Fruit fly (Drosophila melanogaster) whole organism, embryonic: Measurements from ENCODE around the gene hook.

ENCODE experiments used
- Blimp-1 ChIP-seq: fragments of 200-800 bp; sonication (Bioruptor generic); optimal IDR thresholded peaks from 3 replicates; lab custom pipeline; 2018; ENCODE audit warnings: missing biosample characterization, missing genetic modification characterization, mild to moderate bottlenecking, moderate library complexity, missing genetic modification reagents
- CG10147 ChIP-seq: fragments of 200-800 bp; sonication (Bioruptor generic); optimal IDR thresholded peaks from 2 replicates; lab custom pipeline; 2019; ENCODE audit warnings: missing biosample characterization, mild to moderate bottlenecking, missing genetic modification characterization, moderate library complexity
- CG11723 ChIP-seq: fragments of 200-800 bp; sonication (Bioruptor generic); optimal IDR thresholded peaks from 2 replicates; lab custom pipeline; 2017; ENCODE audit warnings: missing biosample characterization, mild to moderate bottlenecking, missing genetic modification characterization
- CG12942 ChIP-seq: fragments of 200-800 bp; sonication (Bioruptor generic); optimal IDR thresholded peaks from 3 replicates; lab custom pipeline; 2016; ENCODE audit warnings: missing biosample characterization, missing genetic modification characterization
- CG15479 ChIP-seq: fragments of 200-800 bp; sonication (Bioruptor generic); optimal IDR thresholded peaks from 3 replicates; lab custom pipeline; 2019; ENCODE audit warnings: missing biosample characterization, mild to moderate bottlenecking, missing genetic modification characterization, moderate library complexity
- CG17829 ChIP-seq: fragments of 200-800 bp; optimal IDR thresholded peaks from 2 replicates; lab custom pipeline; 2019; ENCODE audit warnings: missing biosample characterization, mild to moderate bottlenecking, missing genetic modification characterization, moderate library complexity
- CG1832 ChIP-seq: fragments of 200-800 bp; sonication (Bioruptor generic); optimal IDR thresholded peaks from 2 replicates; lab custom pipeline; 2017; ENCODE audit warnings: missing biosample characterization, mild to moderate bottlenecking, missing genetic modification characterization, inconsistent platforms
- CG30403 ChIP-seq: fragments of 200-800 bp; sonication (Bioruptor generic); optimal IDR thresholded peaks from 3 replicates; lab custom pipeline; 2016; ENCODE audit warnings: missing biosample characterization, missing genetic modification characterization
- CG4360 ChIP-seq: fragments of 200-800 bp; sonication (Bioruptor generic); IDR thresholded peaks from 2 replicates; pipeline ENCODE4 v1.3.6; 2022; ENCODE audit warnings: missing biosample characterization, missing genetic modification characterization
- CG43689 ChIP-seq: fragments of 200-800 bp; sonication (Bioruptor generic); IDR thresholded peaks from 2 replicates; pipeline ENCODE4 v1.3.6; 2022; ENCODE audit warnings: missing biosample characterization, missing genetic modification characterization
- CG8089 ChIP-seq: fragments of 200-800 bp; sonication (Bioruptor generic); optimal IDR thresholded peaks from 3 replicates; lab custom pipeline; 2016; ENCODE audit warnings: missing biosample characterization, missing genetic modification characterization
- CG8281 ChIP-seq: fragments of 200-800 bp; sonication (Bioruptor generic); optimal IDR thresholded peaks from 2 replicates; lab custom pipeline; 2018; ENCODE audit warnings: missing biosample characterization, mild to moderate bottlenecking, missing genetic modification characterization, moderate library complexity
- CG8359 ChIP-seq: fragments of 200-800 bp; sonication (Bioruptor generic); optimal IDR thresholded peaks from 2 replicates; lab custom pipeline; 2017; ENCODE audit warnings: missing biosample characterization, mild to moderate bottlenecking, missing genetic modification characterization, borderline replicate concordance
- CG9876 ChIP-seq: fragments of 200-800 bp; sonication (Bioruptor generic); optimal IDR thresholded peaks from 2 replicates; lab custom pipeline; 2016; ENCODE audit warnings: missing biosample characterization, missing genetic modification characterization
- CG9932 ChIP-seq: fragments of 200-800 bp; sonication (Bioruptor generic); IDR thresholded peaks from 2 replicates; pipeline ENCODE4 v1.3.6; 2022; ENCODE audit warnings: missing biosample characterization, missing genetic modification characterization
- CkIIα-i1 ChIP-seq: fragments of 200-800 bp; sonication (Bioruptor generic); IDR thresholded peaks from 2 replicates; pipeline ENCODE4 v1.3.6; 2022; ENCODE audit warnings: missing biosample characterization, missing genetic modification characterization
- Dref ChIP-seq: fragments of 200-800 bp; sonication (Bioruptor generic); IDR thresholded peaks from 2 replicates; pipeline ENCODE4 v1.3.6; 2022; ENCODE audit warnings: missing biosample characterization, missing genetic modification characterization
- Drgx ChIP-seq: fragments of 200-800 bp; sonication (Bioruptor generic); IDR thresholded peaks from 2 replicates; pipeline ENCODE4 v1.3.6; 2022; ENCODE audit warnings: missing biosample characterization, missing genetic modification characterization
- Fer1 ChIP-seq: fragments of 200-800 bp; sonication (Bioruptor generic); optimal IDR thresholded peaks from 2 replicates; lab custom pipeline; 2017; ENCODE audit warnings: missing biosample characterization, mild to moderate bottlenecking, missing genetic modification characterization
- HLH54F ChIP-seq: fragments of 200-800 bp; sonication (Bioruptor generic); optimal IDR thresholded peaks from 3 replicates; lab custom pipeline; 2016; ENCODE audit warnings: missing biosample characterization, missing genetic modification characterization
- Hand ChIP-seq: fragments of 200-800 bp; sonication (Bioruptor generic); optimal IDR thresholded peaks from 2 replicates; lab custom pipeline; 2017; ENCODE audit warnings: mild to moderate bottlenecking, missing biosample characterization, missing genetic modification reagents, missing genetic modification characterization
- Hmr ChIP-seq: fragments of 200-800 bp; sonication (Bioruptor generic); optimal IDR thresholded peaks from 3 replicates; lab custom pipeline; 2017; ENCODE audit warnings: mild to moderate bottlenecking, missing biosample characterization, missing genetic modification reagents, missing genetic modification characterization
- Jarid2 ChIP-seq: fragments of 200-800 bp; sonication (Bioruptor generic); optimal IDR thresholded peaks from 3 replicates; lab custom pipeline; 2017; ENCODE audit warnings: mild to moderate bottlenecking, missing biosample characterization, missing genetic modification reagents, missing genetic modification characterization
- Max ChIP-seq: fragments of 200-800 bp; sonication (Bioruptor generic); optimal IDR thresholded peaks from 2 replicates; lab custom pipeline; 2016; ENCODE audit warnings: missing biosample characterization, mild to moderate bottlenecking, missing genetic modification characterization
- Nf-YC ChIP-seq: fragments of 200-800 bp; optimal IDR thresholded peaks from 3 replicates; lab custom pipeline; 2019; ENCODE audit warnings: missing biosample characterization, mild to moderate bottlenecking, missing genetic modification characterization, moderate library complexity
- NfI ChIP-seq: fragments of 200-800 bp; sonication (Bioruptor generic); optimal IDR thresholded peaks from 3 replicates; lab custom pipeline; 2018; ENCODE audit warnings: missing biosample characterization, mild to moderate bottlenecking, missing genetic modification characterization, moderate library complexity
- Ravus ChIP-seq: fragments of 200-800 bp; sonication (Bioruptor generic); IDR thresholded peaks from 2 replicates; pipeline ENCODE4 v1.3.6; 2022; ENCODE audit warnings: missing biosample characterization, missing genetic modification characterization
- Rx ChIP-seq: fragments of 200-800 bp; sonication (Bioruptor generic); IDR thresholded peaks from 2 replicates; pipeline ENCODE4 v1.3.6; 2022; ENCODE audit warnings: missing biosample characterization, missing genetic modification characterization
- Spps ChIP-seq: fragments of 200-800 bp; sonication (Bioruptor generic); optimal IDR thresholded peaks from 2 replicates; lab custom pipeline; 2018; ENCODE audit warnings: missing biosample characterization, mild to moderate bottlenecking, missing genetic modification characterization
- TFAM ChIP-seq: fragments of 200-800 bp; sonication (Bioruptor generic); optimal IDR thresholded peaks from 2 replicates; lab custom pipeline; 2017; ENCODE audit warnings: missing biosample characterization, missing genetic modification characterization, inconsistent platforms
- Trl ChIP-seq, 3 experiments: fragments of >200 bp in 2 of 3; fragments of 200-800 bp in 1 of 3; sonication (Bioruptor generic) in 1 of 3; optimal IDR thresholded peaks; 2 replicates in 1 of 3; 3 replicates in 2 of 3; lab custom pipeline; 2016 to 2017; ENCODE audit warnings: missing biosample characterization in 1 of 3, missing genetic modification characterization in 1 of 3
- aop ChIP-seq: fragments of 200-800 bp; sonication (Bioruptor generic); IDR thresholded peaks from 2 replicates; pipeline ENCODE4 v1.3.6; 2022; ENCODE audit warnings: missing biosample characterization, missing genetic modification characterization
- bab2 ChIP-seq: fragments of 200-800 bp; sonication (Bioruptor generic); optimal IDR thresholded peaks from 2 replicates; lab custom pipeline; 2016; ENCODE audit warnings: missing biosample characterization, missing genetic modification characterization
- chif ChIP-seq, 2 experiments: fragments of 200-800 bp; sonication (Bioruptor generic); optimal IDR thresholded peaks; 3 replicates each; lab custom pipeline; 2016; ENCODE audit warnings: missing biosample characterization in 2 of 2, missing genetic modification characterization in 2 of 2
- corto ChIP-seq: fragments of 200-800 bp; sonication (Bioruptor generic); optimal IDR thresholded peaks from 2 replicates; lab custom pipeline; 2016; ENCODE audit warnings: missing biosample characterization, mild to moderate bottlenecking, missing genetic modification characterization, moderate library complexity
- cwo ChIP-seq: fragments of 200-800 bp; sonication (Bioruptor generic); optimal IDR thresholded peaks from 3 replicates; lab custom pipeline; 2017; ENCODE audit warnings: missing biosample characterization, missing genetic modification characterization, mild to moderate bottlenecking, moderate library complexity, missing genetic modification reagents
- ems ChIP-seq: fragments of 200-800 bp; sonication (Bioruptor generic); optimal IDR thresholded peaks from 3 replicates; lab custom pipeline; 2016; ENCODE audit warnings: missing biosample characterization, missing genetic modification characterization
- gcm ChIP-seq: fragments of 200-800 bp; sonication (Bioruptor generic); optimal IDR thresholded peaks from 2 replicates; lab custom pipeline; 2019; ENCODE audit warnings: missing biosample characterization, mild to moderate bottlenecking, missing genetic modification characterization, moderate library complexity
- grn ChIP-seq: fragments of 200-800 bp; sonication (Bioruptor generic); optimal IDR thresholded peaks from 3 replicates; lab custom pipeline; 2017; ENCODE audit warnings: missing biosample characterization, missing genetic modification characterization
- hkb ChIP-seq, 2 experiments: fragments of 200-800 bp in 1 of 2; fragments of >200 bp in 1 of 2; sonication (Bioruptor generic) in 1 of 2; IDR thresholded peaks in 1 of 2; optimal IDR thresholded peaks in 1 of 2; 2 replicates each; pipeline versions ENCODE4 v1.3.6 to Lab custom; 2017 to 2022; ENCODE audit warnings: missing biosample characterization in 1 of 2, missing genetic modification characterization in 1 of 2
- hth ChIP-seq: fragments of >200 bp; optimal IDR thresholded peaks from 2 replicates; lab custom pipeline; 2017; ENCODE audit warnings: inconsistent platforms
- lilli ChIP-seq: fragments of 200-800 bp; sonication (Bioruptor generic); optimal IDR thresholded peaks from 3 replicates; lab custom pipeline; 2016; ENCODE audit warnings: missing biosample characterization, missing genetic modification characterization
- odd ChIP-seq: fragments of 200-800 bp; sonication (Bioruptor generic); optimal IDR thresholded peaks from 2 replicates; lab custom pipeline; 2017; ENCODE audit warnings: missing biosample characterization, mild to moderate bottlenecking, missing genetic modification characterization
- pan ChIP-seq, 4 experiments: fragments of >200 bp in 3 of 4; fragments of 200-800 bp in 1 of 4; sonication (Bioruptor generic) in 1 of 4; optimal IDR thresholded peaks in 3 of 4; IDR thresholded peaks in 1 of 4; 2 replicates each; pipeline versions ENCODE4 v1.3.6 to Lab custom; 2017 to 2022; ENCODE audit warnings: missing biosample characterization in 2 of 4, missing genetic modification characterization in 2 of 4, mixed read lengths in 1 of 4
- slou ChIP-seq: fragments of 200-800 bp; sonication (Bioruptor generic); optimal IDR thresholded peaks from 3 replicates; lab custom pipeline; 2016; ENCODE audit warnings: missing biosample characterization, missing genetic modification characterization
- so ChIP-seq: fragments of 200-800 bp; sonication (Bioruptor generic); IDR thresholded peaks from 3 replicates; pipeline ENCODE4 v1.3.6; 2022; ENCODE audit warnings: missing biosample characterization, missing genetic modification characterization
- twi ChIP-seq: fragments of 200-800 bp; optimal IDR thresholded peaks from 2 replicates; lab custom pipeline; 2019; ENCODE audit warnings: missing biosample characterization, mild to moderate bottlenecking, missing genetic modification characterization, moderate library complexity
- yki ChIP-seq: fragments of >200 bp; optimal IDR thresholded peaks from 3 replicates; lab custom pipeline; 2018

The hook gene

dm6 chr2L:19011895-19012645 lies 21.2 kb downstream of the hook start (continued):
- TF ChIP-seq Trl (optimal IDR thresholded peaks at IDR 0.05; lab: Kevin White, UChicago): no peak
- TF ChIP-seq Trl (GFP tag; optimal IDR thresholded peaks at IDR 0.05; lab: Kevin White, UChicago): peak; percentile 77
- peak; percentile 77 for TF ChIP-seq ems (GFP tag; lab: Kevin White, UChicago)
- peak; percentile 58 to 73 for TF ChIP-seq chif (GFP tag; optimal IDR thresholded peaks at IDR 0.05; lab: Kevin White, UChicago)
- no peak for TF ChIP-seq aop (GFP tag; lab: Robert Waterston, UW)
- peak; percentile 69 for TF ChIP-seq odd
- peak; percentile 67 for TF ChIP-seq CG43689 (GFP tag; lab: Robert Waterston, UW)
- peak; percentile 62 for TF ChIP-seq CG9876 (GFP tag; lab: Kevin White, UChicago)
- peak; percentile 45 for TF ChIP-seq corto
- TF ChIP-seq TFAM: no peak
- TF ChIP-seq CG15479: no peak
- TF ChIP-seq CG9932: peak; percentile 74
- TF ChIP-seq HLH54F: peak; percentile 79
- TF ChIP-seq CkIIα-i1 (GFP tag; lab: Robert Waterston, UW): no peak
- no peak for TF ChIP-seq pan (optimal IDR thresholded peaks at IDR 0.05; lab: Kevin White, UChicago)
- peak in 1 of 2 experiments; percentile 89 for TF ChIP-seq pan (GFP tag; optimal IDR thresholded peaks at IDR 0.05 in 1 of 2, IDR thresholded peaks at IDR 0.05 in 1 of 2)
- no peak for TF ChIP-seq CG1832 (GFP tag; lab: Kevin White, UChicago)
- peak; percentile 68 for TF ChIP-seq Drgx (GFP tag; lab: Robert Waterston, UW)
- peak; percentile 83 for TF ChIP-seq NfI
- TF ChIP-seq lilli: peak; percentile 90
- peak; percentile 81 for TF ChIP-seq CG30403 (GFP tag; lab: Kevin White, UChicago)
- TF ChIP-seq Dref (GFP tag; lab: Robert Waterston, UW): no peak
- peak; percentile 88 for TF ChIP-seq Hand (GFP tag; lab: Kevin White, UChicago)
- peak; percentile 47 for TF ChIP-seq Ravus
- TF ChIP-seq CG11723: peak; percentile 50
- peak; percentile 28 for TF ChIP-seq Jarid2 (GFP tag; lab: Kevin White, UChicago)
- TF ChIP-seq gcm (GFP tag; lab: Kevin White, UChicago): peak; percentile 19
- peak; percentile 74 for TF ChIP-seq slou (GFP tag; lab: Kevin White, UChicago)
- TF ChIP-seq CG4360: peak; percentile 36; the same call in 1 of the 2 replicates
- TF ChIP-seq CG8281: peak; percentile 44
- peak; percentile 87 for TF ChIP-seq cwo
- TF ChIP-seq CG8089 (GFP tag; lab: Kevin White, UChicago): peak; percentile 49
- no peak for TF ChIP-seq CG8359 (GFP tag; lab: Kevin White, UChicago)
- no peak for TF ChIP-seq yki
- TF ChIP-seq Rx (GFP tag; lab: Robert Waterston, UW): peak; percentile 80
- peak; percentile 73 for TF ChIP-seq CG10147 (GFP tag; lab: Kevin White, UChicago)
- TF ChIP-seq so: peak; percentile 71; the same call in 2 of the 3 replicates
- peak; percentile 73 for TF ChIP-seq CG12942 (GFP tag; lab: Kevin White, UChicago)
- TF ChIP-seq Fer1: peak; percentile 89
- TF ChIP-seq Nf-YC: peak; percentile 43
- TF ChIP-seq Spps (tag; lab: Kevin White, UChicago): peak; percentile 6
- peak; percentile 67 for TF ChIP-seq CG17829
- TF ChIP-seq hkb (optimal IDR thresholded peaks at IDR 0.05; lab: Kevin White, UChicago): no peak
- peak; percentile 81 for TF ChIP-seq hkb (GFP tag; IDR thresholded peaks at IDR 0.05; lab: Robert Waterston, UW)
- peak; percentile 7 for TF ChIP-seq grn (GFP tag; lab: Kevin White, UChicago)
- TF ChIP-seq Max: peak; percentile 55
- peak; percentile 43 for TF ChIP-seq twi (tag; lab: Kevin White, UChicago)
- peak; percentile 67 for TF ChIP-seq Blimp-1 (GFP tag; lab: Kevin White, UChicago)
- peak; percentile 93 for TF ChIP-seq Hmr
- no peak for TF ChIP-seq hth (lab: Kevin White, UChicago)
- peak; percentile 86 for TF ChIP-seq bab2 (GFP tag; lab: Kevin White, UChicago)
